Worm (Caenorhabditis elegans) whole organism, young adult: ENCODE results near the gene R05D3.9.

ENCODE experiments used
- C06A6.2 ChIP-seq: fragments of 200-800 bp; sonication (Bioruptor generic); conservative IDR thresholded peaks from 2 replicates; pipeline ENCODE4 v1.3.6; 2022; ENCODE audit warnings: missing genetic modification characterization, missing compliant biosample characterization
- D2030.7 ChIP-seq: fragments of 200-800 bp; sonication (Bioruptor generic); IDR thresholded peaks from 2 replicates; pipeline ENCODE4 v1.3.6; 2022; ENCODE audit warnings: missing genetic modification reagents, missing genetic modification characterization, missing compliant biosample characterization
- F49E8.2 ChIP-seq: sonication (generic microtip); optimal IDR thresholded peaks from 3 replicates; lab custom pipeline; 2017; ENCODE audit warnings: missing genetic modification characterization, mild to moderate bottlenecking, missing compliant biosample characterization, antibody characterized with exemption, moderate library complexity; ENCODE audit not compliant: insufficient read depth
- F52B5.7 ChIP-seq: sonication (generic microtip); optimal IDR thresholded peaks from 2 replicates; lab custom pipeline; 2016; ENCODE audit warnings: mild to moderate bottlenecking, missing genetic modification characterization, missing compliant biosample characterization
- F55B11.4 ChIP-seq: sonication (generic microtip); optimal IDR thresholded peaks from 2 replicates; lab custom pipeline; 2016; ENCODE audit warnings: missing compliant biosample characterization, missing genetic modification characterization, borderline replicate concordance; ENCODE audit not compliant: insufficient read depth
- F57C9.4 ChIP-seq: sonication (generic microtip); optimal IDR thresholded peaks from 2 replicates; lab custom pipeline; 2017; ENCODE audit warnings: mild to moderate bottlenecking, missing genetic modification characterization, missing compliant biosample characterization
- Y67H2A.10 ChIP-seq: fragments of 200-800 bp; sonication (Bioruptor generic); conservative IDR thresholded peaks from 2 replicates; pipeline ENCODE4 v1.3.6; 2022; ENCODE audit warnings: missing genetic modification reagents, missing genetic modification characterization, missing compliant biosample characterization
- ama-1 ChIP-seq, 3 experiments: fragments of 150-350 bp in 1 of 3; sonication (generic microtip) in 2 of 3; optimal IDR thresholded peaks; 2 replicates each; lab custom pipeline; 2014 to 2018; ENCODE audit warnings: missing biosample characterization in 2 of 3, missing genetic modification characterization in 2 of 3, missing genetic modification reagents in 2 of 3
- aptf-3 ChIP-seq: fragments of 200-800 bp; sonication (Bioruptor generic); IDR thresholded peaks from 2 replicates; pipeline ENCODE4 v1.3.6; 2022; ENCODE audit warnings: missing genetic modification characterization, missing compliant biosample characterization
- atf-7 ChIP-seq: sonication (generic microtip); optimal IDR thresholded peaks from 2 replicates; lab custom pipeline; 2017; ENCODE audit warnings: mild to moderate bottlenecking, missing genetic modification characterization, missing compliant biosample characterization
- attf-5 ChIP-seq: fragments of 200-800 bp; sonication (Bioruptor generic); optimal IDR thresholded peaks from 2 replicates; lab custom pipeline; 2018; ENCODE audit warnings: mild to moderate bottlenecking, missing genetic modification characterization, missing compliant biosample characterization
- attf-6 ChIP-seq: fragments of 200-800 bp; sonication (Bioruptor generic); IDR thresholded peaks from 2 replicates; pipeline ENCODE4 v1.3.6; 2022; ENCODE audit warnings: missing genetic modification reagents, missing genetic modification characterization, missing compliant biosample characterization
- bed-2 ChIP-seq: fragments of 200-800 bp; sonication (Bioruptor generic); IDR thresholded peaks from 2 replicates; pipeline ENCODE4 v1.3.6; 2022; ENCODE audit warnings: missing genetic modification reagents, missing genetic modification characterization, missing compliant biosample characterization
- ceh-100 ChIP-seq: fragments of 200-800 bp; sonication (Bioruptor generic); IDR thresholded peaks from 2 replicates; pipeline ENCODE4 v1.3.6; 2022; ENCODE audit warnings: missing genetic modification reagents, missing genetic modification characterization, missing compliant biosample characterization
- ceh-27 ChIP-seq: fragments of 200-800 bp; sonication (Bioruptor generic); optimal IDR thresholded peaks from 2 replicates; lab custom pipeline; 2018; ENCODE audit warnings: mild to moderate bottlenecking, missing genetic modification characterization, moderate library complexity, missing compliant biosample characterization
- efl-1 ChIP-seq: fragments of 150-350 bp; optimal IDR thresholded peaks from 2 replicates; lab custom pipeline; 2014; ENCODE audit warnings: missing biosample characterization, missing genetic modification reagents, missing genetic modification characterization
- egrh-3 ChIP-seq: fragments of 200-800 bp; sonication (Bioruptor generic); IDR thresholded peaks from 2 replicates; pipeline ENCODE4 v1.3.6; 2022; ENCODE audit warnings: missing genetic modification reagents, missing genetic modification characterization, missing compliant biosample characterization
- hlh-26 ChIP-seq: fragments of 200-800 bp; sonication (Bioruptor generic); conservative IDR thresholded peaks from 2 replicates; pipeline ENCODE4 v1.3.6; 2022; ENCODE audit warnings: missing genetic modification reagents, missing genetic modification characterization, missing compliant biosample characterization
- let-607 ChIP-seq, 2 experiments: fragments of 200-800 bp in 1 of 2; sonication (Bioruptor generic) in 1 of 2; sonication (generic microtip) in 1 of 2; optimal IDR thresholded peaks; 2 replicates each; lab custom pipeline; 2016 to 2018; ENCODE audit warnings: mild to moderate bottlenecking in 2 of 2, missing compliant biosample characterization in 2 of 2, missing genetic modification characterization in 2 of 2, moderate library complexity in 2 of 2, missing genotype in 1 of 2
- lin-35 ChIP-seq, 3 experiments: fragments of 150-350 bp in 2 of 3; sonication (generic microtip) in 1 of 3; optimal IDR thresholded peaks; 2 replicates each; lab custom pipeline; 2014 to 2018; ENCODE audit warnings: missing biosample characterization in 3 of 3, missing genetic modification characterization in 3 of 3, missing genetic modification reagents in 3 of 3
- madf-10 ChIP-seq: sonication (generic microtip); optimal IDR thresholded peaks from 2 replicates; lab custom pipeline; 2016; ENCODE audit warnings: mild to moderate bottlenecking, missing genetic modification characterization, missing compliant biosample characterization
- madf-6 ChIP-seq: fragments of 200-800 bp; sonication (Bioruptor generic); IDR thresholded peaks from 2 replicates; pipeline ENCODE4 v1.3.6; 2022; ENCODE audit warnings: missing genetic modification reagents, missing genetic modification characterization, missing compliant biosample characterization
- nfyb-1 ChIP-seq: fragments of 200-800 bp; sonication (Bioruptor generic); IDR thresholded peaks from 2 replicates; pipeline ENCODE4 v1.3.6; 2022; ENCODE audit warnings: missing genetic modification reagents, missing genetic modification characterization, missing compliant biosample characterization
- nhr-120 ChIP-seq: fragments of 200-800 bp; sonication (Bioruptor generic); IDR thresholded peaks from 2 replicates; pipeline ENCODE4 v1.3.6; 2022; ENCODE audit warnings: missing genetic modification characterization, missing compliant biosample characterization
- nhr-179 ChIP-seq: sonication (generic microtip); optimal IDR thresholded peaks from 2 replicates; lab custom pipeline; 2016; ENCODE audit warnings: mild to moderate bottlenecking, missing genetic modification characterization, missing compliant biosample characterization
- nhr-27 ChIP-seq: fragments of 200-800 bp; sonication (Bioruptor generic); optimal IDR thresholded peaks from 2 replicates; lab custom pipeline; 2018; ENCODE audit warnings: mild to moderate bottlenecking, missing genetic modification characterization, moderate library complexity, missing compliant biosample characterization
- nhr-80 ChIP-seq: sonication (generic microtip); optimal IDR thresholded peaks from 2 replicates; lab custom pipeline; 2016; ENCODE audit warnings: missing genetic modification characterization, missing compliant biosample characterization
- pbrm-1 ChIP-seq: fragments of 200-800 bp; sonication (Bioruptor generic); IDR thresholded peaks from 2 replicates; pipeline ENCODE4 v1.3.6; 2022; ENCODE audit warnings: missing genetic modification reagents, missing genetic modification characterization, missing compliant biosample characterization
- repo-1 ChIP-seq: sonication (generic microtip); optimal IDR thresholded peaks from 2 replicates; lab custom pipeline; 2017; ENCODE audit warnings: mild to moderate bottlenecking, missing genetic modification characterization, missing compliant biosample characterization
- rpc-1 ChIP-seq, 2 experiments: fragments of 150-350 bp in 1 of 2; sonication (generic microtip) in 1 of 2; optimal IDR thresholded peaks; 2 replicates each; lab custom pipeline; 2014 to 2018; ENCODE audit warnings: missing biosample characterization in 1 of 2, missing genetic modification characterization in 1 of 2, missing genetic modification reagents in 1 of 2, missing genotype in 1 of 2
- snpc-1.3 ChIP-seq: sonication (generic microtip); optimal IDR thresholded peaks from 2 replicates; lab custom pipeline; 2017; ENCODE audit warnings: missing genetic modification characterization, mild to moderate bottlenecking, missing compliant biosample characterization, antibody characterized with exemption, moderate library complexity, missing genotype, missing genetic modification reagents; ENCODE audit not compliant: insufficient read depth
- snpc-3.4 ChIP-seq: sonication (generic microtip); optimal IDR thresholded peaks from 2 replicates; lab custom pipeline; 2017; ENCODE audit warnings: missing genetic modification characterization, mild to moderate bottlenecking, missing compliant biosample characterization, antibody characterized with exemption, moderate library complexity, missing genotype, missing genetic modification reagents
- sptf-2 ChIP-seq: fragments of 200-800 bp; sonication (Bioruptor generic); optimal IDR thresholded peaks from 2 replicates; lab custom pipeline; 2018; ENCODE audit warnings: mild to moderate bottlenecking, missing genetic modification characterization, missing compliant biosample characterization
- tlf-1 ChIP-seq: fragments of 200-800 bp; sonication (Bioruptor generic); optimal IDR thresholded peaks from 2 replicates; lab custom pipeline; 2018; ENCODE audit warnings: mild to moderate bottlenecking, missing genetic modification characterization, missing compliant biosample characterization
- unc-62 ChIP-seq: fragments of 150-350 bp; optimal IDR thresholded peaks from 2 replicates; lab custom pipeline; 2014; ENCODE audit warnings: missing biosample characterization, missing genetic modification reagents, missing genetic modification characterization
- xnd-1 ChIP-seq: sonication (generic microtip); optimal IDR thresholded peaks from 2 replicates; lab custom pipeline; 2016; ENCODE audit warnings: missing genotype, missing genetic modification reagents, missing genetic modification characterization, missing compliant biosample characterization
- ztf-25 ChIP-seq: fragments of 200-800 bp; sonication (Bioruptor generic); IDR thresholded peaks from 2 replicates; pipeline ENCODE4 v1.3.6; 2022; ENCODE audit warnings: missing genetic modification reagents, missing genetic modification characterization, missing compliant biosample characterization

The R05D3.9 gene

ce11 chrIII:8409166-8409565, 40.6 kb upstream of the R05D3.9 start, which contains the start of gene ZK353.9:
Gene ZK353.9 (plus strand): TSS chrIII:8409496.
- no peak for TF ChIP-seq sptf-2
- TF ChIP-seq nhr-120 (GFP tag; lab: Robert Waterston, UW), result no peak
- no peak for TF ChIP-seq attf-6 (GFP tag; lab: Robert Waterston, UW)
- no peak for TF ChIP-seq F55B11.4
- TF ChIP-seq ceh-100, result no peak
- no peak for TF ChIP-seq repo-1
- TF ChIP-seq ztf-25 (GFP tag; lab: Robert Waterston, UW), result no peak
- no peak for TF ChIP-seq madf-10 (tag; lab: Kevin White, UChicago)
- TF ChIP-seq aptf-3 (GFP tag; lab: Robert Waterston, UW), result no peak
- no peak for TF ChIP-seq snpc-3.4 (tag; lab: Kevin White, UChicago)
- TF ChIP-seq efl-1 (GFP tag; lab: Kevin White, UChicago), result no peak
- no peak for TF ChIP-seq egrh-3 (GFP tag; lab: Robert Waterston, UW)
- TF ChIP-seq xnd-1 (tag; lab: Kevin White, UChicago), result no peak
- no peak for TF ChIP-seq Y67H2A.10 (GFP tag; lab: Robert Waterston, UW)
- TF ChIP-seq ama-1 (optimal IDR thresholded peaks at IDR 0.05; lab: Kevin White, UChicago), result no peak
- no peak for TF ChIP-seq ama-1 (GFP tag; optimal IDR thresholded peaks at IDR 0.05; lab: Kevin White, UChicago)
- TF ChIP-seq hlh-26, result no peak
- TF ChIP-seq F52B5.7 (tag; lab: Kevin White, UChicago), result no peak
- no peak for TF ChIP-seq nhr-27 (tag; lab: Kevin White, UChicago)

- TF ChIP-seq F49E8.2 (no peak), C06A6.2 (GFP tag; lab: Robert Waterston, UW) (no peak), nfyb-1 (no peak), madf-6 (GFP tag; lab: Robert Waterston, UW) (no peak), attf-5 (no peak), F57C9.4 (tag; lab: Kevin White, UChicago) (no peak), xnd-1 (tag; lab: Kevin White, UChicago) (no peak), lin-35 (GFP tag; optimal IDR thresholded peaks at IDR 0.05; lab: Kevin White, UChicago) (no peak), nhr-80 (tag; lab: Kevin White, UChicago) (no peak), ama-1 (optimal IDR thresholded peaks at IDR 0.05; lab: Kevin White, UChicago) (no peak), ama-1 (GFP tag; optimal IDR thresholded peaks at IDR 0.05; lab: Kevin White, UChicago) (no peak), nhr-179 (tag; lab: Kevin White, UChicago) (no peak), atf-7 (tag; lab: Kevin White, UChicago) (no peak), pbrm-1 (GFP tag; lab: Robert Waterston, UW) (no peak), nhr-27 (tag; lab: Kevin White, UChicago) (no peak), bed-2 (no peak), D2030.7 (no peak), ceh-27 (GFP tag; lab: Kevin White, UChicago) (no peak), snpc-1.3 (no peak), unc-62 (GFP tag; lab: Kevin White, UChicago) (no peak)
- TF ChIP-seq, all 124 proteins: peak for 0
Observed at ce11 chrIII:8405449-8405962, 37.0 kb upstream of the R05D3.9 start, which contains the start of the genes ubxn-4 and cyy-1. Gene ubxn-4 (minus strand): TSS chrIII:8405562. Gene cyy-1 (plus strand): TSS chrIII:8405874.

DNA sequence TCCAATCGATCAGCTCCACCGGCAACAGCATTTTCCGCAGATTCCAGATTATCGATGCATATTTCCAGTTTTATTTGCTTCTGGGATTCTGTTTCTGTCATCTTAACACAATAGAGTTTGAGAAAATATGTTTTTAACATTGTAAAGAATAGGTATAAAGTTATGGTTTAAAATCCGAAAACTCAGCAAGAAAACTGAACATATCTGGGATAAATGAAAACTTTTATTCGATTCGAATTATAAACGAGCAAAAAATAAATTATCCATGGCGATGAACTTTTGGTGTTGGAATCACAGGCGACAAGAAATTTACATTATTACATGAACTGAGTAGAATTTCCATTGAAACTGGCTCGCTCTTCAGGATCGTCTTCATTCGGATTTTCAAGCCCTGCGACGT, 35.0 kb upstream of the R05D3.9 start, which contains the start of gene cutc-1:
cutc-1 (minus strand) TSS at position 101 of the 400 bp plus-strand sequence.
- TF ChIP-seq let-607 (tag; optimal IDR thresholded peaks at IDR 0.05; lab: Kevin White, UChicago), result no peak
- no peak for TF ChIP-seq rpc-1 (optimal IDR thresholded peaks at IDR 0.05; lab: Kevin White, UChicago)
- no peak for TF ChIP-seq rpc-1 (tag; optimal IDR thresholded peaks at IDR 0.05; lab: Kevin White, UChicago)
- no peak for TF ChIP-seq tlf-1 (GFP tag; lab: Kevin White, UChicago)
